Worm (Caenorhabditis elegans): ENCODE measurements around the gene C49A9.2.

- no peak for TF ChIP-seq ref-1 (GFP tag; conservative IDR thresholded peaks at IDR 0.05)
- TF ChIP-seq flt-1 (GFP tag; IDR thresholded peaks at IDR 0.05), result no peak
- TF ChIP-seq cog-1 (tag; optimal IDR thresholded peaks at IDR 0.05), result no peak
- no peak for TF ChIP-seq ztf-23 (GFP tag; IDR thresholded peaks at IDR 0.05)
- TF ChIP-seq ztf-29 (GFP tag; IDR thresholded peaks at IDR 0.05), result no peak
Measured at ce11 chrIV:6185578-6185977, 39.7 kb upstream of the C49A9.2 start, which contains the start of gene asp-9.
